Fruit fly (Drosophila melanogaster): ENCODE data around the gene Rga.

DNA sequence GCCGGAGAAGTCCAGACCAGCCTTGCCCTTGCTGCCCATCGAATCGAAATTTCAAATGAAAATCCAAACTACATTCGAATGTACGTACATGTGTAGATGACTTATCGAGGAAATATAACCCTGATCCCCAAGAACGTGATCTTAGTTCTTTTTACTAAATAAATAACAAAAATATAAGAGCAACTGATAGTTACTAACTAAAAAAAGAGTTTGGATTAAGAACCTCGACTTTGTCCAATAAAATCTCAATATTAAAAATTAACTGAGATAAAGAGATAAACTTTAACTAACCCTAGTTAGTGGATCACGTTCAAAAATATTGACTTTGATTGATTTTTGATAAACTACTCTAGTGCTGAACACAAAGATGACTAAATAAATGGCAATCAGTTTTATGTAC lies 22.6 kb upstream of the Rga start, which contains the start of gene CG31546:
- TF ChIP-seq CG33017 (tag; optimal IDR thresholded peaks at IDR 0.05), result no peak
- no peak for TF ChIP-seq CG12768 (GFP tag; optimal IDR thresholded peaks at IDR 0.05)
- no peak for TF ChIP-seq cnc (optimal IDR thresholded peaks at IDR 0.05)
- TF ChIP-seq CG14711 (tag; optimal IDR thresholded peaks at IDR 0.05), result no peak
- no peak for TF ChIP-seq CG7045 (GFP tag; optimal IDR thresholded peaks at IDR 0.05)
- no peak for TF ChIP-seq toe (GFP tag; optimal IDR thresholded peaks at IDR 0.05)
- no peak for TF ChIP-seq Clk (GFP tag; optimal IDR thresholded peaks at IDR 0.05)
- TF ChIP-seq Crg-1 (GFP tag; optimal IDR thresholded peaks at IDR 0.05), result no peak
- TF ChIP-seq Hr96 (GFP tag; optimal IDR thresholded peaks at IDR 0.05), result no peak

Measured in whole organism, adult.